Worm (Caenorhabditis elegans): ENCODE results near the gene F08F8.7.

The F08F8.7 gene

DNA sequence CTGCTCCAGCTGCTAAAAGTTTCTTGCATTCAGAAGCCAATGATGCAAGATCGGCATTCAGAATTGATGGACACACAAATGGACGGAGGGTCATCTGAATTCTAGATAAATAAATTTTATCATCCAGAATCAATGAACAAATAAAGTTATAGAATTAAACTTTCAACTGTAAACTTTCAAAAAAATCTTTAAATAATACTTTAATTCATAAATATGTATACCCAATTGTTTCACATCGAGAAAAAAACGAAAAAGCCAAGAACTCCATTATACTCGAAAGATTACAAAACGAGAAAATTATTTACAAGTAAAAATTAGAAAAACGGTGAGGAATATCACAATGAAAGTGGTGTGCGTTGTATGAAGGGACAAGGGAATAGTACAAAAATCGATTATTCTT lies at the start of gene F08F8.7:
F08F8.7 (minus strand) TSS at position 101 of the 400 bp plus-strand sequence.
- TF ChIP-seq ama-1 (optimal IDR thresholded peaks at IDR 0.05) (no peak), nhr-237 (tag; optimal IDR thresholded peaks at IDR 0.05) (no peak), daf-16 (GFP tag; optimal IDR thresholded peaks at IDR 0.05) (no peak), daf-16 (tag; optimal IDR thresholded peaks at IDR 0.05) (peak; percentile 7), ceh-82 (tag; optimal IDR thresholded peaks at IDR 0.05) (no peak)

DNA sequence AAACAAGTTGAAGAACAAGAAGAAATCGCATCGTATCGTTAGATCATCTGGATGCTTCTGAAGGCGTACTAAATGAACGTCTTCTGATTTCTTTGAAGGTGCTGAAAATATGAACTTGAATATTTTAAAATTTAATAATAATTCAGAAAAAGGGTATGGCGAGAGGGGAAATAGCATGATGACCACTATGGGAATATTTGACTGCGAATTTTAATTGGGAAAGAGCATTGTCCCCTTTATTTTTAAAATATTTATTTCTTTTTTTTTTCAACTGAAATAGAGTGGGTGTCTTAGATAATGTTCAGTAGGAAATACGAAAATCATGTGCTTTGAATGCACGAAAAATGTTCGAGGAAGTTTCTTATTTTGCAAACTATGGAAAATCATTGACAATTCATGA lies 48.4 kb upstream of the F08F8.7 start, which contains the start of gene lgc-50:
lgc-50 (minus strand) TSS at position 101 of the 400 bp plus-strand sequence.
- TF ChIP-seq zip-2 (tag; optimal IDR thresholded peaks at IDR 0.05) (no peak), unc-62 (GFP tag; optimal IDR thresholded peaks at IDR 0.05 in 1 of 2) (no peak), unc-62 (tag; optimal IDR thresholded peaks at IDR 0.05) (no peak), jun-1 (tag; optimal IDR thresholded peaks at IDR 0.05) (no peak), cey-2 (tag; optimal IDR thresholded peaks at IDR 0.05; ENCODE audit: borderline replicate concordance, insufficient read depth) (no peak), lin-15B (tag; optimal IDR thresholded peaks at IDR 0.05) (no peak), Y105C5A.15 (GFP tag; IDR thresholded peaks at IDR 0.05) (no peak), madf-5 (GFP tag; IDR thresholded peaks at IDR 0.05) (no peak), daf-16 (GFP tag; optimal IDR thresholded peaks at IDR 0.05) (no peak), daf-16 (tag; optimal IDR thresholded peaks at IDR 0.05) (no peak), daf-12 (tag; optimal IDR thresholded peaks at IDR 0.05) (no peak), hif-1 (tag; optimal IDR thresholded peaks at IDR 0.05) (no peak), mdl-1 (tag; optimal IDR thresholded peaks at IDR 0.05) (no peak), T26A8.4 (GFP tag; IDR thresholded peaks at IDR 0.05) (no peak), dpl-1 (GFP tag; optimal IDR thresholded peaks at IDR 0.05) (no peak), fos-1 (tag; optimal IDR thresholded peaks at IDR 0.05) (no peak), dmd-8 (GFP tag; IDR thresholded peaks at IDR 0.05) (no peak), ceh-32 (tag; optimal IDR thresholded peaks at IDR 0.05; ENCODE audit: poor library complexity) (no peak), tag-97 (GFP tag; IDR thresholded peaks at IDR 0.05) (no peak)

DNA sequence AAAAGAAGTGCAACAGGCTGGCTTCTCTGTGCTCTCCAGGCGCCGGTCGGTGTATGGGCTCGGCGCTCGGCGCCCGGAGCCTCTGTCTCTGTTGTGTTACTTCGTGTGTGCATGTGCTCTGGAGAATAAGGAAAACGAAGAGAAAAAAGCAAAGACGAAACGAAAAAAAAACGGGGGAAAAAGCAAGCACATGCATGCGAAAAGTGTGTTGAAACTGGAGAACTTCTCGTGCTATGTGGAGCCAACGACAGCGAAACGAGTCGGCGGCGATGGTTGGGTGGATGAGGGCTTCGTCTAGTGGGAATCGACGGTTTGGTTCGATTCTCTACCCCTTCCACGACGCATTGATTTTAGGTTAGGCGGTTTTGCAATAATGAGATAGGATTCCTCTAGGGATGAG lies 40.4 kb upstream of the F08F8.7 start:
- TF ChIP-seq ztf-7 (tag; optimal IDR thresholded peaks at IDR 0.05), result no peak
- TF ChIP-seq tag-97 (GFP tag; IDR thresholded peaks at IDR 0.05), result no peak
- TF ChIP-seq hmg-1.1 (GFP tag; IDR thresholded peaks at IDR 0.05), result peak; percentile 77
- TF ChIP-seq egl-43 (GFP tag; IDR thresholded peaks at IDR 0.05), result peak; percentile 79
- peak; percentile 24 for TF ChIP-seq pqm-1 (tag; optimal IDR thresholded peaks at IDR 0.05)
- peak in 1 of 2 experiments; percentile 63 for TF ChIP-seq lsy-2 (tag; optimal IDR thresholded peaks at IDR 0.05)
- 0 out of 2 replicates have a peak, but pooled peaks have one; percentile 35 for TF ChIP-seq mdt-29 (GFP tag; IDR thresholded peaks at IDR 0.05)
- TF ChIP-seq nhr-10 (tag; optimal IDR thresholded peaks at IDR 0.05), result no peak
- peak; percentile 19 for TF ChIP-seq nhr-102 (tag; optimal IDR thresholded peaks at IDR 0.05)
- peak; percentile 65 for TF ChIP-seq rbr-2 (tag; optimal IDR thresholded peaks at IDR 0.05)
- peak; percentile 64; the same call in 1 of the 2 replicates for TF ChIP-seq ctbp-1 (GFP tag; IDR thresholded peaks at IDR 0.05)
- TF ChIP-seq nhr-28 (tag; optimal IDR thresholded peaks at IDR 0.05), result peak; percentile 44
- TF ChIP-seq hif-1 (tag; optimal IDR thresholded peaks at IDR 0.05), result peak in 1 of 2 experiments; percentile 36
- peak; percentile 61; the same call in 1 of the 2 replicates for TF ChIP-seq pha-4 (GFP tag; IDR thresholded peaks at IDR 0.05)
- TF ChIP-seq pha-4 (tag; optimal IDR thresholded peaks at IDR 0.05), result no peak
- peak; percentile 59 for TF ChIP-seq mxl-3 (GFP tag; optimal IDR thresholded peaks at IDR 0.05)
- TF ChIP-seq madf-5 (GFP tag; IDR thresholded peaks at IDR 0.05), result 0 out of 4 replicates have a peak, but pooled peaks of 1 of the 2 experiments have one; percentile 41
- TF ChIP-seq daf-16 (GFP tag; optimal IDR thresholded peaks at IDR 0.05), result peak in 1 of 2 experiments; percentile 18
- no peak for TF ChIP-seq daf-16 (tag; optimal IDR thresholded peaks at IDR 0.05)
- peak; percentile 23 for TF ChIP-seq nhr-11 (tag; optimal IDR thresholded peaks at IDR 0.05)
- no peak for TF ChIP-seq R02D3.7 (tag; optimal IDR thresholded peaks at IDR 0.05)
- TF ChIP-seq ceh-44 (GFP tag; IDR thresholded peaks at IDR 0.05), result no peak
- TF ChIP-seq Y48G9A.11 (GFP tag; IDR thresholded peaks at IDR 0.05), result peak; percentile 58; the same call in 1 of the 2 replicates
- TF ChIP-seq dmd-8 (GFP tag; IDR thresholded peaks at IDR 0.05), result 0 out of 2 replicates have a peak, but pooled peaks have one; percentile 15
- TF ChIP-seq hlh-11 (tag; optimal IDR thresholded peaks at IDR 0.05), result peak; percentile 66
- TF ChIP-seq mxl-2 (GFP tag; conservative IDR thresholded peaks at IDR 0.05), result 0 out of 2 replicates have a peak, but pooled peaks have one; percentile 66
- TF ChIP-seq unc-39 (tag; optimal IDR thresholded peaks at IDR 0.05), result no peak
- TF ChIP-seq mdl-1 (tag; optimal IDR thresholded peaks at IDR 0.05), result peak in 1 of 2 experiments; percentile 71
- TF ChIP-seq zip-11 (GFP tag; IDR thresholded peaks at IDR 0.05), result no peak
- peak; percentile 65 for TF ChIP-seq lin-38 (GFP tag; IDR thresholded peaks at IDR 0.05)
- peak; percentile 39; the same call in 1 of the 2 replicates for TF ChIP-seq tra-1 (GFP tag; IDR thresholded peaks at IDR 0.05)
- TF ChIP-seq nhr-48 (tag; optimal IDR thresholded peaks at IDR 0.05), result peak; percentile 18
- 0 out of 2 replicates have a peak, but pooled peaks have one; percentile 68 for TF ChIP-seq Y105C5A.15 (GFP tag; IDR thresholded peaks at IDR 0.05)
